Worm (Caenorhabditis elegans): ENCODE results near the gene dlc-5.

The dlc-5 gene

ce11 chrIV:6480978-6481377, 43.0 kb downstream of the dlc-5 start:
- TF ChIP-seq ztf-23 (GFP tag; IDR thresholded peaks at IDR 0.05) (0 out of 2 replicates have a peak, but pooled peaks have one; percentile 51), med-1 (GFP tag; optimal IDR thresholded peaks at IDR 0.05; ENCODE audit: insufficient read depth) (no peak), ref-1 (GFP tag; conservative IDR thresholded peaks at IDR 0.05) (0 out of 2 replicates have a peak, but pooled peaks have one; percentile 43), cog-1 (tag; optimal IDR thresholded peaks at IDR 0.05) (no peak), T22C8.4 (GFP tag; IDR thresholded peaks at IDR 0.05) (0 out of 2 replicates have a peak, but pooled peaks have one; percentile 23), klf-2 (GFP tag; conservative IDR thresholded peaks at IDR 0.05) (no peak), tab-1 (GFP tag; IDR thresholded peaks at IDR 0.05) (peak; percentile 74; the same call in 1 of the 2 replicates)

- TF ChIP-seq tab-1 (GFP tag; IDR thresholded peaks at IDR 0.05) (no peak), T22C8.4 (GFP tag; IDR thresholded peaks at IDR 0.05) (no peak), ref-1 (GFP tag; conservative IDR thresholded peaks at IDR 0.05) (no peak), ztf-29 (GFP tag; IDR thresholded peaks at IDR 0.05) (no peak), klf-2 (GFP tag; conservative IDR thresholded peaks at IDR 0.05) (no peak), ztf-23 (GFP tag; IDR thresholded peaks at IDR 0.05) (no peak), flt-1 (GFP tag; IDR thresholded peaks at IDR 0.05) (no peak), med-1 (GFP tag; optimal IDR thresholded peaks at IDR 0.05; ENCODE audit: insufficient read depth) (no peak), cog-1 (tag; optimal IDR thresholded peaks at IDR 0.05) (no peak)
Observed at ce11 chrIV:6487047-6487446, 49.0 kb downstream of the dlc-5 start, which contains the start of gene Y73B6BL.37. Gene Y73B6BL.37 (plus strand): TSS chrIV:6487347.

Measured in whole organism, midembryonic.